Fruit fly (Drosophila melanogaster): ENCODE results near the gene CG14990.

CG14990 gene

DNA sequence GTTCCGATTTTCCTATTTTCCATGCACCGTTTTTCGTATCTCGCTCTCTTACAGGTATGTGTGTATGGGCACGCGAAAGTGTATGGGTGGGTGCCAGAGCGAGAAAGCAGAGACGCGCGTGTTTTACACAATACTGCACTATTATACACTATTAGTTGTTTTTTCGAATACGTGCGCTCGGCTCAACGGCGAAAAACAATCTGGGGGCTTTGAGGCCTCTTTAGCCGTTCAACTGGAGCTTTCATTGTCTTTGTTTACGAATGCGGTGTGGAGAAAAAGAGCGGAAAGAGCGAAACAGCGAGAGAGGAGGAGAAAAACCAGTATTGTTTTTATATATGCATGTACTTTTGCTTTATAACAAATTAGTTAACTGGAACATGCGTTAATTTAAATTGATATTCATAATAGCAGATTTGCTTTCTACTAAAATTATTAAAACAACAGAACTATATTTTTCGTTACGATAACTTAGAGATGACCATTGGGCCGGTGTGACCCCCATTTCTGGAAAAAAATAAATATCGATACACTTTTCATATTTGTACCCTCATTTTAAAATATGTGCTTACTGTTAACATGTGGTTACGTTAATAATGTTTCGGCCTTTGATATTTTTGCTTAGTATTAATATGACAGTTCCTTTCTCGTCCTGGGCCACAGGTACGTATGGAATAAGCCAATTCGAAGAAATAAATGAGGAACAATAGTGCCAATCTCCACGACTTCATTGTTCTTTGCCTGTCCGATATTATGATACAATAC lies 9.7 kb downstream of the CG14990 start, which contains the start of gene CG14995 (continued):
- TF ChIP-seq otp (GFP tag; IDR thresholded peaks at IDR 0.05) (no peak), CG13894 (tag; optimal IDR thresholded peaks at IDR 0.05) (peak; percentile 62), pb (GFP tag; optimal IDR thresholded peaks at IDR 0.05) (no peak), CG13624 (GFP tag; optimal IDR thresholded peaks at IDR 0.05) (no peak), CG18599 (GFP tag; optimal IDR thresholded peaks at IDR 0.05) (peak; percentile 35), Adf1 (GFP tag; IDR thresholded peaks at IDR 0.05) (peak; percentile 45; the same call in 1 of the 2 replicates), Awh (GFP tag; IDR thresholded peaks at IDR 0.05) (no peak), mld (GFP tag; IDR thresholded peaks at IDR 0.05; ENCODE audit: partially characterized antibody) (no peak), gro (GFP tag; optimal IDR thresholded peaks at IDR 0.05) (peak; percentile 24), yki (optimal IDR thresholded peaks at IDR 0.05) (no peak), CG15479 (GFP tag; optimal IDR thresholded peaks at IDR 0.05) (no peak), wdn (GFP tag; IDR thresholded peaks at IDR 0.05) (no peak), her (GFP tag; optimal IDR thresholded peaks at IDR 0.05) (no peak), CG4820 (GFP tag; optimal IDR thresholded peaks at IDR 0.05) (no peak), nom (GFP tag; optimal IDR thresholded peaks at IDR 0.05) (peak; percentile 77), org-1 (GFP tag; optimal IDR thresholded peaks at IDR 0.05) (no peak), CG3407 (GFP tag; optimal IDR thresholded peaks at IDR 0.05) (no peak), CG1529 (GFP tag; optimal IDR thresholded peaks at IDR 0.05) (no peak), CG11456 (GFP tag; IDR thresholded peaks at IDR 0.05) (no peak), CG17186 (GFP tag; optimal IDR thresholded peaks at IDR 0.05) (no peak), CG30020 (tag; optimal IDR thresholded peaks at IDR 0.05) (no peak), sens (GFP tag) (peak; percentile 93), sens-2 (GFP tag; IDR thresholded peaks at IDR 0.05) (no peak), peb (GFP tag; IDR thresholded peaks at IDR 0.05) (no peak), Optix (GFP tag; IDR thresholded peaks at IDR 0.05) (no peak), ERR (GFP tag; optimal IDR thresholded peaks at IDR 0.05) (no peak), crp (GFP tag; optimal IDR thresholded peaks at IDR 0.05) (no peak), CG4282 (GFP tag; optimal IDR thresholded peaks at IDR 0.05) (no peak), CG2202 (tag; optimal IDR thresholded peaks at IDR 0.05) (no peak), kni (GFP tag; optimal IDR thresholded peaks at IDR 0.05) (peak; percentile 56), CG13296 (GFP tag; optimal IDR thresholded peaks at IDR 0.05) (peak; percentile 63), btn (GFP tag; optimal IDR thresholded peaks at IDR 0.05) (no peak), bsh (GFP tag; optimal IDR thresholded peaks at IDR 0.05) (peak in 1 of 2 experiments; percentile 0), CG6813 (GFP tag; optimal IDR thresholded peaks at IDR 0.05) (no peak), CG13424 (tag; optimal IDR thresholded peaks at IDR 0.05) (no peak), HLH4C (GFP tag; IDR thresholded peaks at IDR 0.05; ENCODE audit: partially characterized antibody) (peak; percentile 53), NFAT (GFP tag; IDR thresholded peaks at IDR 0.05) (no peak), CG34422 (GFP tag; IDR thresholded peaks at IDR 0.05) (peak; percentile 75; the same call in 1 of the 3 replicates), CG7372 (GFP tag; IDR thresholded peaks at IDR 0.05) (no peak), slbo (GFP tag; IDR thresholded peaks at IDR 0.05) (peak; percentile 41), hbn (GFP tag; IDR thresholded peaks at IDR 0.05; ENCODE audit: partially characterized antibody) (peak; percentile 38), lab (GFP tag; optimal IDR thresholded peaks at IDR 0.05) (peak; percentile 67), MESR4 (GFP tag; optimal IDR thresholded peaks at IDR 0.05) (peak; percentile 49), jing (GFP tag; optimal IDR thresholded peaks at IDR 0.05) (no peak), CG11696 (GFP tag; IDR thresholded peaks at IDR 0.05) (0 out of 2 replicates have a peak, but pooled peaks have one; percentile 30), Blimp-1 (GFP tag; optimal IDR thresholded peaks at IDR 0.05) (peak; percentile 15), CG7556 (GFP tag; optimal IDR thresholded peaks at IDR 0.05) (no peak), corto (GFP tag; optimal IDR thresholded peaks at IDR 0.05) (no peak), TFAM (GFP tag; optimal IDR thresholded peaks at IDR 0.05) (no peak)

Measured in whole organism, embryonic.